Worm (Caenorhabditis elegans) whole organism, mixed stage, embryonic: Measurements from ENCODE around the gene srh-74.

ENCODE experiments used
- bed-3 ChIP-seq: fragments of 200-800 bp; sonication (Bioruptor generic); optimal IDR thresholded peaks from 3 replicates; lab custom pipeline; 2018; ENCODE audit warnings: mild to moderate bottlenecking, missing genetic modification characterization, moderate library complexity, missing compliant biosample characterization
- blmp-1 ChIP-seq: fragments of 150-350 bp; optimal IDR thresholded peaks from 2 replicates; lab custom pipeline; 2014; ENCODE audit warnings: missing biosample characterization, missing genetic modification characterization
- ceh-39 ChIP-seq: fragments of 150-350 bp; optimal IDR thresholded peaks from 2 replicates; lab custom pipeline; 2014; ENCODE audit warnings: missing biosample characterization, missing genetic modification characterization
- ceh-43 ChIP-seq: fragments of 200-800 bp; sonication (Bioruptor generic); optimal IDR thresholded peaks from 2 replicates; lab custom pipeline; 2018; ENCODE audit warnings: mild to moderate bottlenecking, missing genetic modification characterization, moderate library complexity, missing compliant biosample characterization
- ceh-83 ChIP-seq: fragments of 200-800 bp; sonication (Bioruptor generic); optimal IDR thresholded peaks from 2 replicates; lab custom pipeline; 2018; ENCODE audit warnings: mild to moderate bottlenecking, missing genetic modification characterization, missing compliant biosample characterization
- ces-1 ChIP-seq: fragments of 150-350 bp; optimal IDR thresholded peaks from 2 replicates; lab custom pipeline; 2014; ENCODE audit warnings: missing biosample characterization, missing genetic modification reagents, missing genetic modification characterization
- cnd-1 ChIP-seq: fragments of 200-800 bp; sonication (Bioruptor generic); optimal IDR thresholded peaks from 2 replicates; lab custom pipeline; 2018; ENCODE audit warnings: mild to moderate bottlenecking, missing genetic modification characterization, missing compliant biosample characterization
- drap-1 ChIP-seq: fragments of 200-800 bp; sonication (Bioruptor generic); optimal IDR thresholded peaks from 3 replicates; lab custom pipeline; 2018; ENCODE audit warnings: mild to moderate bottlenecking, missing genetic modification characterization, missing compliant biosample characterization
- elt-1 ChIP-seq: sonication (generic microtip); optimal IDR thresholded peaks from 2 replicates; lab custom pipeline; 2017; ENCODE audit warnings: missing genetic modification characterization, mild to moderate bottlenecking, missing compliant biosample characterization, antibody characterized with exemption, moderate library complexity, borderline replicate concordance; ENCODE audit not compliant: insufficient read depth
- elt-3 ChIP-seq: fragments of 150-350 bp; optimal IDR thresholded peaks from 2 replicates; lab custom pipeline; 2014; ENCODE audit warnings: missing biosample characterization, missing genetic modification characterization
- flh-1 ChIP-seq: fragments of 200-800 bp; sonication (Bioruptor generic); optimal IDR thresholded peaks from 2 replicates; lab custom pipeline; 2018; ENCODE audit warnings: mild to moderate bottlenecking, missing genetic modification characterization, moderate library complexity, missing compliant biosample characterization
- hlh-1 ChIP-seq: fragments of 150-350 bp; optimal IDR thresholded peaks from 2 replicates; lab custom pipeline; 2014; ENCODE audit warnings: missing biosample characterization, missing genetic modification reagents, missing genetic modification characterization
- lin-13 ChIP-seq: fragments of 150-350 bp; optimal IDR thresholded peaks from 2 replicates; lab custom pipeline; 2014; ENCODE audit warnings: missing biosample characterization, missing genetic modification characterization
- lin-32 ChIP-seq: fragments of 200-800 bp; sonication (Bioruptor generic); optimal IDR thresholded peaks from 2 replicates; lab custom pipeline; 2018; ENCODE audit warnings: mild to moderate bottlenecking, missing genetic modification characterization, missing compliant biosample characterization
- lsy-2 ChIP-seq: fragments of 150-350 bp; optimal IDR thresholded peaks from 2 replicates; lab custom pipeline; 2014; ENCODE audit warnings: missing biosample characterization, missing genetic modification characterization
- mep-1 ChIP-seq: fragments of 150-350 bp; optimal IDR thresholded peaks from 2 replicates; lab custom pipeline; 2017; ENCODE audit warnings: missing biosample characterization, missing genetic modification reagents, missing genetic modification characterization, inconsistent platforms
- mls-2 ChIP-seq: sonication (generic microtip); optimal IDR thresholded peaks from 2 replicates; lab custom pipeline; 2016; ENCODE audit warnings: mild to moderate bottlenecking, missing genetic modification characterization, moderate library complexity, missing compliant biosample characterization
- nhr-12 ChIP-seq: fragments of 150-350 bp; optimal IDR thresholded peaks from 2 replicates; lab custom pipeline; 2014; ENCODE audit warnings: missing biosample characterization, missing genetic modification characterization
- nhr-2 ChIP-seq: fragments of 150-350 bp; optimal IDR thresholded peaks from 2 replicates; lab custom pipeline; 2014; ENCODE audit warnings: missing biosample characterization, missing genetic modification characterization
- nhr-237 ChIP-seq: fragments of 150-350 bp; optimal IDR thresholded peaks from 2 replicates; lab custom pipeline; 2014; ENCODE audit warnings: missing biosample characterization, missing genetic modification characterization
- nhr-76 ChIP-seq: sonication (generic microtip); optimal IDR thresholded peaks from 2 replicates; lab custom pipeline; 2017; ENCODE audit warnings: missing biosample characterization, missing genetic modification characterization
- sem-2 ChIP-seq: fragments of 200-800 bp; sonication (Bioruptor generic); optimal IDR thresholded peaks from 2 replicates; lab custom pipeline; 2018; ENCODE audit warnings: mild to moderate bottlenecking, missing genetic modification characterization, missing compliant biosample characterization
- snpc-4 ChIP-seq: fragments of 150-350 bp; optimal IDR thresholded peaks from 2 replicates; lab custom pipeline; 2014; ENCODE audit warnings: missing biosample characterization, missing genetic modification characterization
- sptf-1 ChIP-seq: sonication (generic microtip); optimal IDR thresholded peaks from 2 replicates; lab custom pipeline; 2017; ENCODE audit warnings: mild to moderate bottlenecking, missing genetic modification characterization, moderate library complexity, missing compliant biosample characterization
- tbx-8 ChIP-seq: fragments of 200-800 bp; sonication (Bioruptor generic); optimal IDR thresholded peaks from 2 replicates; lab custom pipeline; 2018; ENCODE audit warnings: mild to moderate bottlenecking, missing genetic modification characterization, moderate library complexity, missing compliant biosample characterization
- unc-120 ChIP-seq: sonication (generic microtip); optimal IDR thresholded peaks from 2 replicates; lab custom pipeline; 2017; ENCODE audit warnings: missing genetic modification characterization, missing compliant biosample characterization; ENCODE audit not compliant: poor library complexity, severe bottlenecking
- unc-62 ChIP-seq: fragments of 150-350 bp; optimal IDR thresholded peaks from 2 replicates; lab custom pipeline; 2014; ENCODE audit warnings: missing biosample characterization, missing genetic modification reagents, missing genetic modification characterization
- zip-8 ChIP-seq: fragments of 150-350 bp; optimal IDR thresholded peaks from 2 replicates; lab custom pipeline; 2014; ENCODE audit warnings: missing biosample characterization, missing genetic modification characterization
- ztf-11 ChIP-seq: fragments of 150-350 bp; optimal IDR thresholded peaks from 2 replicates; lab custom pipeline; 2014; ENCODE audit warnings: missing biosample characterization, missing genetic modification characterization

The srh-74 gene

ce11 chrV:11053827-11054226 is 5.2 kb upstream of the srh-74 start, which contains the start of gene T04C12.7:
Gene T04C12.7 (plus strand): TSS chrV:11054127.
- TF ChIP-seq hlh-1 (tag; lab: Kevin White, UChicago) (no peak), blmp-1 (tag; lab: Kevin White, UChicago) (no peak), elt-1 (tag; lab: Kevin White, UChicago) (no peak), ceh-83 (GFP tag; lab: Kevin White, UChicago) (no peak), nhr-237 (tag; lab: Kevin White, UChicago) (no peak), bed-3 (no peak), cnd-1 (tag; lab: Kevin White, UChicago) (no peak), ceh-39 (no peak), sptf-1 (tag; lab: Kevin White, UChicago) (no peak), sem-2 (GFP tag; lab: Kevin White, UChicago) (no peak), snpc-4 (tag; lab: Kevin White, UChicago) (no peak)

- TF ChIP-seq unc-120 (tag; lab: Kevin White, UChicago) (no peak), nhr-76 (no peak), zip-8 (tag; lab: Kevin White, UChicago) (no peak), lin-32 (GFP tag; lab: Kevin White, UChicago) (no peak), mls-2 (no peak), lsy-2 (tag; lab: Kevin White, UChicago) (no peak), nhr-12 (tag; lab: Kevin White, UChicago) (no peak), ceh-39 (no peak), nhr-237 (tag; lab: Kevin White, UChicago) (no peak), bed-3 (no peak), snpc-4 (tag; lab: Kevin White, UChicago) (no peak), ceh-83 (GFP tag; lab: Kevin White, UChicago) (no peak)
- TF ChIP-seq, all 35 proteins: peak for 0
Observed at ce11 chrV:11051921-11052320, 3.3 kb upstream of the srh-74 start, which contains the start of gene T04C12.33. Gene T04C12.33 (plus strand): TSS chrV:11052221.

- TF ChIP-seq ceh-83 (GFP tag; lab: Kevin White, UChicago) (no peak), ceh-39 (no peak), bed-3 (no peak), hlh-1 (tag; lab: Kevin White, UChicago) (no peak), nhr-76 (no peak), ces-1 (no peak), lin-13 (no peak), unc-62 (GFP tag; lab: Kevin White, UChicago) (no peak), nhr-12 (tag; lab: Kevin White, UChicago) (no peak), sptf-1 (tag; lab: Kevin White, UChicago) (no peak), flh-1 (GFP tag; lab: Kevin White, UChicago) (no peak), tbx-8 (GFP tag; lab: Kevin White, UChicago) (no peak), nhr-2 (tag; lab: Kevin White, UChicago) (no peak), elt-1 (tag; lab: Kevin White, UChicago) (no peak), ceh-43 (GFP tag; lab: Kevin White, UChicago) (no peak), snpc-4 (tag; lab: Kevin White, UChicago) (no peak), ztf-11 (tag; lab: Kevin White, UChicago) (no peak)
Observed at ce11 chrV:11046730-11047129, 1.8 kb downstream of the srh-74 start, which contains the start of gene dhs-18. Gene dhs-18 (minus strand): TSS chrV:11046833.

ce11 chrV:11043767-11044166 is 4.8 kb downstream of the srh-74 start, which contains the start of gene C45B11.6:
Gene C45B11.6 (plus strand): TSS chrV:11044067.
- no peak for TF ChIP-seq tbx-8 (GFP tag; lab: Kevin White, UChicago)
- TF ChIP-seq mep-1 = no peak
- TF ChIP-seq nhr-2 (tag; lab: Kevin White, UChicago) = peak; percentile 28

- TF ChIP-seq ceh-43 (GFP tag; lab: Kevin White, UChicago) (no peak), ces-1 (no peak), tbx-8 (GFP tag; lab: Kevin White, UChicago) (no peak), snpc-4 (tag; lab: Kevin White, UChicago) (no peak), drap-1 (GFP tag; lab: Kevin White, UChicago) (no peak), elt-3 (tag; lab: Kevin White, UChicago) (no peak)
Observed at ce11 chrV:11042538-11042937, 6.0 kb downstream of the srh-74 start, which contains the start of gene C45B11.2. Gene C45B11.2 (plus strand): TSS chrV:11042710.
